Worm (Caenorhabditis elegans): ENCODE results near the gene cog-1.

DNA sequence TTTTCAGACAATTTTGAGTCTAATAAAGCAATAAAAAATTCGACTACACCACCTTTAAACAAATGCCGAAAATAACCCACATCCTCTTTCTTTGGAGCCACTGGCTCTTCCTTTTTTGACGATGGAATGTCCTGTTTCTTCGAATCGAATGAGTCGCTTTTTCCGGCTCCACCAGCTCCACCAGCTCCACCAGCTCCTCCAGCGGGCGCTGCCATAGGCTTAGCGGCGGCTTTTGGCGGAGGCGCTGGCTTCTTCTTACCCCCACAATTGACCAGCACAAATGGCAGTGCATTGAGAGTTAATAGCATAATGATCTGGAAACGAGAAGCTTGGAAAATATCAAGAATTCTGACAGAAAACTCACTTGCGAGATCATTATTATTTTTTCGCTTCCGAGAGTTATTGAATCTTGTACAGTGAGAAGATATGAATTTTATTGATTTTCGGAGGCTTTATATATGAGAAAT, 25.5 kb upstream of the cog-1 start, which contains the start of gene Y53F4A.2:
- no peak for TF ChIP-seq pes-1 (GFP tag; IDR thresholded peaks at IDR 0.05)
- no peak for TF ChIP-seq ets-7 (tag; optimal IDR thresholded peaks at IDR 0.05)
- TF ChIP-seq hmg-4 (GFP tag; optimal IDR thresholded peaks at IDR 0.05), result no peak
- TF ChIP-seq hmbx-1 (tag; optimal IDR thresholded peaks at IDR 0.05), result no peak
- no peak for TF ChIP-seq B0310.2 (tag; optimal IDR thresholded peaks at IDR 0.05)
- no peak for TF ChIP-seq ama-1 (optimal IDR thresholded peaks at IDR 0.05)
